Fruit fly (Drosophila melanogaster) whole organism, embryonic: ENCODE data around the gene CG43672.

Source experiments
- Atf-2 ChIP-seq: fragments of 200-800 bp; sonication (Bioruptor generic); optimal IDR thresholded peaks from 2 replicates; lab custom pipeline; 2016; ENCODE audit warnings: missing biosample characterization, missing genetic modification characterization
- CG10147 ChIP-seq: fragments of 200-800 bp; sonication (Bioruptor generic); optimal IDR thresholded peaks from 2 replicates; lab custom pipeline; 2019; ENCODE audit warnings: missing biosample characterization, mild to moderate bottlenecking, missing genetic modification characterization, moderate library complexity
- CG12659 ChIP-seq: fragments of 200-800 bp; sonication (Bioruptor generic); optimal IDR thresholded peaks from 3 replicates; lab custom pipeline; 2017; ENCODE audit warnings: mild to moderate bottlenecking, missing biosample characterization, missing genetic modification reagents, missing genetic modification characterization
- CG13296 ChIP-seq: fragments of 200-800 bp; sonication (Bioruptor generic); optimal IDR thresholded peaks from 3 replicates; lab custom pipeline; 2018; ENCODE audit warnings: missing biosample characterization, mild to moderate bottlenecking, missing genetic modification characterization
- CG13775 ChIP-seq: fragments of 200-800 bp; sonication (Bioruptor generic); optimal IDR thresholded peaks from 3 replicates; lab custom pipeline; 2017; ENCODE audit warnings: missing biosample characterization, mild to moderate bottlenecking, missing genetic modification characterization
- CG15601 ChIP-seq: fragments of 200-800 bp; sonication (Bioruptor generic); optimal IDR thresholded peaks from 3 replicates; lab custom pipeline; 2019; ENCODE audit warnings: missing biosample characterization, mild to moderate bottlenecking, missing genetic modification characterization, moderate library complexity
- CG17359 ChIP-seq: fragments of 200-800 bp; sonication (Bioruptor generic); optimal IDR thresholded peaks from 3 replicates; lab custom pipeline; 2018; ENCODE audit warnings: missing biosample characterization, mild to moderate bottlenecking, missing genetic modification characterization, moderate library complexity
- CG17361 ChIP-seq: fragments of 200-800 bp; sonication (Bioruptor generic); IDR thresholded peaks from 3 replicates; pipeline ENCODE4 v1.3.6; 2022; ENCODE audit warnings: missing biosample characterization, missing genetic modification characterization
- CG17829 ChIP-seq: fragments of 200-800 bp; optimal IDR thresholded peaks from 2 replicates; lab custom pipeline; 2019; ENCODE audit warnings: missing biosample characterization, mild to moderate bottlenecking, missing genetic modification characterization, moderate library complexity
- CG17912 ChIP-seq: fragments of 200-800 bp; sonication (Bioruptor generic); optimal IDR thresholded peaks from 2 replicates; lab custom pipeline; 2018; ENCODE audit warnings: missing biosample characterization, mild to moderate bottlenecking, missing genetic modification characterization
- CG1832 ChIP-seq: fragments of 200-800 bp; sonication (Bioruptor generic); optimal IDR thresholded peaks from 2 replicates; lab custom pipeline; 2017; ENCODE audit warnings: missing biosample characterization, mild to moderate bottlenecking, missing genetic modification characterization, inconsistent platforms
- CG18476 ChIP-seq: fragments of 200-800 bp; sonication (Bioruptor generic); optimal IDR thresholded peaks from 2 replicates; lab custom pipeline; 2016; ENCODE audit warnings: missing biosample characterization, mild to moderate bottlenecking, missing genetic modification characterization
- CG2129 ChIP-seq: fragments of 200-800 bp; sonication (Bioruptor generic); IDR thresholded peaks from 2 replicates; pipeline ENCODE4 v1.3.6; 2022; ENCODE audit warnings: missing biosample characterization, missing genetic modification characterization; ENCODE audit not compliant: partially characterized antibody
- CG3065 ChIP-seq: fragments of 200-800 bp; sonication (Bioruptor generic); optimal IDR thresholded peaks from 2 replicates; lab custom pipeline; 2016; ENCODE audit warnings: missing biosample characterization, missing genetic modification characterization
- CG32532 ChIP-seq: fragments of 200-800 bp; sonication (Bioruptor generic); IDR thresholded peaks from 2 replicates; pipeline ENCODE4 v1.3.6; 2022; ENCODE audit warnings: missing biosample characterization, missing genetic modification characterization
- CG4328 ChIP-seq: fragments of 200-800 bp; sonication (Bioruptor generic); optimal IDR thresholded peaks from 3 replicates; lab custom pipeline; 2017; ENCODE audit warnings: missing biosample characterization, missing genetic modification reagents, missing genetic modification characterization
- CG43689 ChIP-seq: fragments of 200-800 bp; sonication (Bioruptor generic); IDR thresholded peaks from 2 replicates; pipeline ENCODE4 v1.3.6; 2022; ENCODE audit warnings: missing biosample characterization, missing genetic modification characterization
- CG4617 ChIP-seq: fragments of 200-800 bp; sonication (Bioruptor generic); optimal IDR thresholded peaks from 3 replicates; lab custom pipeline; 2016; ENCODE audit warnings: missing biosample characterization, missing genetic modification characterization, borderline replicate concordance
- CG4707 ChIP-seq: fragments of 200-800 bp; sonication (Bioruptor generic); optimal IDR thresholded peaks from 2 replicates; lab custom pipeline; 2018; ENCODE audit warnings: missing biosample characterization, mild to moderate bottlenecking, missing genetic modification characterization, moderate library complexity
- CG4820 ChIP-seq: fragments of 200-800 bp; sonication (Bioruptor generic); optimal IDR thresholded peaks from 3 replicates; lab custom pipeline; 2016; ENCODE audit warnings: missing biosample characterization, missing genetic modification characterization
- CG4854 ChIP-seq: fragments of 200-800 bp; sonication (Bioruptor generic); optimal IDR thresholded peaks from 2 replicates; lab custom pipeline; 2016; ENCODE audit warnings: missing biosample characterization, missing genetic modification characterization, inconsistent platforms
- CG6683 ChIP-seq: fragments of 200-800 bp; sonication (Bioruptor generic); optimal IDR thresholded peaks from 2 replicates; lab custom pipeline; 2017; ENCODE audit warnings: missing biosample characterization, mild to moderate bottlenecking, missing genetic modification characterization, missing genetic modification reagents
- CG7928 ChIP-seq: fragments of 200-800 bp; sonication (Bioruptor generic); optimal IDR thresholded peaks from 2 replicates; lab custom pipeline; 2017; ENCODE audit warnings: missing biosample characterization, mild to moderate bottlenecking, missing genetic modification characterization
- CG8478 ChIP-seq: fragments of >200 bp; optimal IDR thresholded peaks from 2 replicates; lab custom pipeline; 2018
- CG8944 ChIP-seq: fragments of 200-800 bp; sonication (Bioruptor generic); optimal IDR thresholded peaks from 3 replicates; lab custom pipeline; 2016; ENCODE audit warnings: missing biosample characterization, missing genetic modification characterization
- CoRest ChIP-seq: fragments of 200-800 bp; sonication (Bioruptor generic); optimal IDR thresholded peaks from 3 replicates; lab custom pipeline; 2018; ENCODE audit warnings: missing biosample characterization, mild to moderate bottlenecking, missing genetic modification characterization, moderate library complexity
- Dll ChIP-seq: fragments of 200-800 bp; sonication (Bioruptor generic); IDR thresholded peaks from 4 replicates; pipeline ENCODE4 v1.3.6; 2022; ENCODE audit warnings: missing biosample characterization, missing genetic modification characterization; ENCODE audit not compliant: partially characterized antibody
- Drgx ChIP-seq: fragments of 200-800 bp; sonication (Bioruptor generic); IDR thresholded peaks from 2 replicates; pipeline ENCODE4 v1.3.6; 2022; ENCODE audit warnings: missing biosample characterization, missing genetic modification characterization
- Eip74EF ChIP-seq, 2 experiments: fragments of 200-800 bp in 1 of 2; fragments of >200 bp in 1 of 2; sonication (Bioruptor generic) in 1 of 2; optimal IDR thresholded peaks; 2 replicates each; lab custom pipeline; 2017 to 2019; ENCODE audit warnings: missing biosample characterization in 2 of 2, missing genetic modification characterization in 2 of 2, mild to moderate bottlenecking in 1 of 2, moderate library complexity in 1 of 2
- Hr39 ChIP-seq: fragments of >200 bp; optimal IDR thresholded peaks from 2 replicates; lab custom pipeline; 2017
- NC2β ChIP-seq: fragments of 200-800 bp; sonication (Bioruptor generic); optimal IDR thresholded peaks from 2 replicates; lab custom pipeline; 2016; ENCODE audit warnings: missing biosample characterization, missing genetic modification characterization
- NfI ChIP-seq: fragments of 200-800 bp; sonication (Bioruptor generic); optimal IDR thresholded peaks from 3 replicates; lab custom pipeline; 2018; ENCODE audit warnings: missing biosample characterization, mild to moderate bottlenecking, missing genetic modification characterization, moderate library complexity
- Oaz ChIP-seq: fragments of 200-800 bp; sonication (Bioruptor generic); IDR thresholded peaks from 2 replicates; pipeline ENCODE4 v1.3.6; 2022; ENCODE audit warnings: missing biosample characterization, missing genetic modification characterization
- Ravus ChIP-seq: fragments of 200-800 bp; sonication (Bioruptor generic); IDR thresholded peaks from 2 replicates; pipeline ENCODE4 v1.3.6; 2022; ENCODE audit warnings: missing biosample characterization, missing genetic modification characterization
- Ssrp ChIP-seq: fragments of 200-800 bp; sonication (Bioruptor generic); optimal IDR thresholded peaks from 2 replicates; lab custom pipeline; 2018; ENCODE audit warnings: missing biosample characterization, mild to moderate bottlenecking, missing genetic modification characterization, moderate library complexity
- aop ChIP-seq: fragments of 200-800 bp; sonication (Bioruptor generic); IDR thresholded peaks from 2 replicates; pipeline ENCODE4 v1.3.6; 2022; ENCODE audit warnings: missing biosample characterization, missing genetic modification characterization
- ase ChIP-seq: fragments of 200-800 bp; sonication (Bioruptor generic); IDR thresholded peaks from 3 replicates; pipeline ENCODE4 v1.3.6; 2022; ENCODE audit warnings: missing biosample characterization, missing genetic modification characterization
- btn ChIP-seq: fragments of 200-800 bp; sonication (Bioruptor generic); optimal IDR thresholded peaks from 2 replicates; lab custom pipeline; 2016; ENCODE audit warnings: missing biosample characterization, missing genetic modification characterization
- crc ChIP-seq: fragments of 200-800 bp; sonication (Bioruptor generic); optimal IDR thresholded peaks from 2 replicates; lab custom pipeline; 2016; ENCODE audit warnings: missing biosample characterization, missing genetic modification characterization
- gce ChIP-seq: fragments of 200-800 bp; sonication (Bioruptor generic); IDR thresholded peaks from 3 replicates; pipeline ENCODE4 v1.3.6; 2022; ENCODE audit warnings: missing biosample characterization, missing genetic modification characterization
- h ChIP-seq: fragments of >200 bp; optimal IDR thresholded peaks from 2 replicates; lab custom pipeline; 2017
- oc ChIP-seq: fragments of 200-800 bp; sonication (Bioruptor generic); optimal IDR thresholded peaks from 2 replicates; lab custom pipeline; 2018; ENCODE audit warnings: missing biosample characterization, mild to moderate bottlenecking, missing genetic modification characterization, moderate library complexity
- prd ChIP-seq, 3 experiments: fragments of >200 bp in 2 of 3; fragments of 200-800 bp in 1 of 3; sonication (Bioruptor generic) in 1 of 3; optimal IDR thresholded peaks in 2 of 3; IDR thresholded peaks in 1 of 3; 2 replicates in 2 of 3; 3 replicates in 1 of 3; pipeline versions ENCODE4 v1.3.6 to Lab custom; 2017 to 2022; ENCODE audit warnings: missing biosample characterization in 1 of 3, missing genetic modification characterization in 1 of 3
- rib ChIP-seq: fragments of 200-800 bp; sonication (Bioruptor generic); IDR thresholded peaks from 2 replicates; pipeline ENCODE4 v1.3.6; 2022; ENCODE audit warnings: missing biosample characterization, missing genetic modification characterization
- run ChIP-seq: fragments of 200-800 bp; sonication (Bioruptor generic); optimal IDR thresholded peaks from 3 replicates; lab custom pipeline; 2018; ENCODE audit warnings: missing biosample characterization, mild to moderate bottlenecking, missing genetic modification characterization
- ssp ChIP-seq: fragments of 200-800 bp; sonication (Bioruptor generic); IDR thresholded peaks from 2 replicates; pipeline ENCODE4 v1.3.6; 2022; ENCODE audit warnings: missing biosample characterization, missing genetic modification characterization
- unc-4 ChIP-seq: fragments of 200-800 bp; sonication (Bioruptor generic); IDR thresholded peaks from 2 replicates; pipeline ENCODE4 v1.3.6; 2022; ENCODE audit warnings: missing biosample characterization, missing genetic modification characterization; ENCODE audit not compliant: partially characterized antibody
- wek ChIP-seq: fragments of 200-800 bp; sonication (Bioruptor generic); optimal IDR thresholded peaks from 3 replicates; lab custom pipeline; 2018; ENCODE audit warnings: missing biosample characterization, mild to moderate bottlenecking, missing genetic modification characterization, moderate library complexity
- zf30C ChIP-seq: fragments of 200-800 bp; sonication (Bioruptor generic); optimal IDR thresholded peaks from 3 replicates; lab custom pipeline; 2018; ENCODE audit warnings: missing biosample characterization, mild to moderate bottlenecking, missing genetic modification characterization
- zfh2 ChIP-seq: fragments of 200-800 bp; sonication (Bioruptor generic); optimal IDR thresholded peaks from 2 replicates; lab custom pipeline; 2016; ENCODE audit warnings: missing biosample characterization, missing genetic modification characterization

Gene CG43672

DNA sequence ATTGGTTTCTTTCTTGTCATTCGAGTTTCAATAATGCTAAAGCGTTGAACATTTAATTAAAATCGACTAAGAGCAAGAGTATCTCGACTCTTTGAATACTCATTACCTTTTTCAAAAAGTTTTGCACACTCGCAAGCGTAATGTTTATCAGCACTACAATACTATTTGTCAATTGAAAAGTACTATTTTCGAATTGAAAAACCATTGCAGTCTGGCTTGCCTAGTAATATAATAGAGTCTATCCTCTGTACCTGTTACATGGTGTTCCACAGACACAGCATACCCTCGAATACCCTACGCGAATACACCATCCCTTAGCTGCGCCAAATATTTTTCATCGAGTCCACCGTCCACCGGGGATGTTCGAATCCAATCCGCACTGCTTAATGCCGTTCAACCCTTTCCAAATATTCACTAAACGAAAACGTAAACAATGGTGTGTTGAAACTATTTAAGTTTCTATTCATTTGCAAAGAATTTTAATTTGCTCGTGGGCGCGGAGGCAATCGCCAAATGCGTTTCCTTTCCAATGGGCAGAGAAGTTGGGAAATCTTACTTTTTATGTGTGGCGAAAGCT lies 45.9 kb downstream of the CG43672 start (continued):
- TF ChIP-seq CG17361 (no peak; the same call in 2 of the 3 replicates), rib (GFP tag; lab: Robert Waterston, UW) (no peak), unc-4 (GFP tag; lab: Robert Waterston, UW) (no peak), wek (GFP tag; lab: Kevin White, UChicago) (no peak), Drgx (no peak), CG15601 (tag; lab: Kevin White, UChicago) (peak; percentile 4), CG4328 (GFP tag; lab: Kevin White, UChicago) (no peak), CG2129 (GFP tag; lab: Robert Waterston, UW) (no peak), CG1832 (GFP tag; lab: Kevin White, UChicago) (no peak), Hr39 (lab: Kevin White, UChicago) (no peak), CG4854 (GFP tag; lab: Kevin White, UChicago) (no peak), CG6683 (no peak), CG4617 (GFP tag; lab: Kevin White, UChicago) (no peak), Dll (GFP tag; lab: Robert Waterston, UW) (no peak), CG13775 (GFP tag; lab: Kevin White, UChicago) (no peak), aop (GFP tag; lab: Robert Waterston, UW) (no peak), NfI (GFP tag; lab: Kevin White, UChicago) (no peak), h (no peak), CG18476 (GFP tag; lab: Kevin White, UChicago) (no peak), CG17829 (tag; lab: Kevin White, UChicago) (peak; percentile 8), CG8944 (no peak), CG4707 (GFP tag; lab: Kevin White, UChicago) (no peak), CG13296 (GFP tag; lab: Kevin White, UChicago) (no peak), crc (GFP tag; lab: Kevin White, UChicago) (no peak), Eip74EF (GFP tag; optimal IDR thresholded peaks at IDR 0.05; lab: Kevin White, UChicago) (no peak), CG43689 (GFP tag; lab: Robert Waterston, UW) (no peak), gce (GFP tag; lab: Robert Waterston, UW) (no peak), Ravus (no peak), CG3065 (GFP tag; lab: Kevin White, UChicago) (no peak), Ssrp (tag; lab: Kevin White, UChicago) (peak; percentile 1), CG32532 (GFP tag; lab: Robert Waterston, UW) (peak; percentile 33; the same call in 1 of the 2 replicates), ssp (no peak), prd (optimal IDR thresholded peaks at IDR 0.05; lab: Kevin White, UChicago) (no peak), prd (GFP tag; IDR thresholded peaks at IDR 0.05; lab: Robert Waterston, UW) (no peak; the same call in 2 of the 3 replicates), NC2β (no peak), zfh2 (GFP tag; lab: Kevin White, UChicago) (no peak), Oaz (GFP tag; lab: Robert Waterston, UW) (0 out of 2 replicates have a peak, but pooled peaks have one; percentile 10), CG17912 (GFP tag; lab: Kevin White, UChicago) (no peak), CG8478 (lab: Kevin White, UChicago) (no peak), run (tag; lab: Kevin White, UChicago) (no peak), CG12659 (GFP tag; lab: Kevin White, UChicago) (peak; percentile 18), btn (GFP tag; lab: Kevin White, UChicago) (no peak), CG17359 (tag; lab: Kevin White, UChicago) (peak; percentile 43), Atf-2 (GFP tag; lab: Kevin White, UChicago) (no peak), CG7928 (GFP tag; lab: Kevin White, UChicago) (no peak), CG4820 (GFP tag; lab: Kevin White, UChicago) (no peak), ase (no peak), zf30C (GFP tag; lab: Kevin White, UChicago) (no peak), CoRest (no peak), oc (tag; lab: Kevin White, UChicago) (no peak), CG10147 (GFP tag; lab: Kevin White, UChicago) (no peak)
